Fruit fly (Drosophila melanogaster) whole organism, embryonic: ENCODE results near the gene CG8907.

Source experiments
- Atf-2 ChIP-seq: fragments of 200-800 bp; sonication (Bioruptor generic); optimal IDR thresholded peaks from 2 replicates; lab custom pipeline; 2016; ENCODE audit warnings: missing biosample characterization, missing genetic modification characterization
- CG11247 ChIP-seq: fragments of 200-800 bp; sonication (Bioruptor generic); IDR thresholded peaks from 2 replicates; pipeline ENCODE4 v1.3.6; 2022; ENCODE audit warnings: missing biosample characterization, missing genetic modification characterization
- CG12391 ChIP-seq: fragments of 200-800 bp; sonication (Bioruptor generic); optimal IDR thresholded peaks from 3 replicates; lab custom pipeline; 2018; ENCODE audit warnings: missing biosample characterization, mild to moderate bottlenecking, missing genetic modification characterization, moderate library complexity
- CG13123 ChIP-seq: fragments of 200-800 bp; sonication (Bioruptor generic); optimal IDR thresholded peaks from 2 replicates; lab custom pipeline; 2016; ENCODE audit warnings: missing biosample characterization, missing genetic modification characterization
- CG13624 ChIP-seq: fragments of 200-800 bp; sonication (Bioruptor generic); optimal IDR thresholded peaks from 2 replicates; lab custom pipeline; 2016; ENCODE audit warnings: missing biosample characterization, missing genetic modification characterization
- CG14014 ChIP-seq: fragments of 200-800 bp; sonication (Bioruptor generic); IDR thresholded peaks from 2 replicates; pipeline ENCODE4 v1.3.6; 2022; ENCODE audit warnings: missing biosample characterization, missing genetic modification characterization
- CG1602 ChIP-seq: fragments of 200-800 bp; sonication (Bioruptor generic); optimal IDR thresholded peaks from 3 replicates; lab custom pipeline; 2016; ENCODE audit warnings: missing biosample characterization, missing genetic modification characterization
- CG17829 ChIP-seq: fragments of 200-800 bp; optimal IDR thresholded peaks from 2 replicates; lab custom pipeline; 2019; ENCODE audit warnings: missing biosample characterization, mild to moderate bottlenecking, missing genetic modification characterization, moderate library complexity
- CG17912 ChIP-seq: fragments of 200-800 bp; sonication (Bioruptor generic); optimal IDR thresholded peaks from 2 replicates; lab custom pipeline; 2018; ENCODE audit warnings: missing biosample characterization, mild to moderate bottlenecking, missing genetic modification characterization
- CG2199 ChIP-seq: fragments of 200-800 bp; sonication (Bioruptor generic); IDR thresholded peaks from 3 replicates; pipeline ENCODE4 v1.3.6; 2022; ENCODE audit warnings: missing biosample characterization, missing genetic modification characterization
- CG30020 ChIP-seq: fragments of 200-800 bp; optimal IDR thresholded peaks from 2 replicates; lab custom pipeline; 2019; ENCODE audit warnings: missing biosample characterization, mild to moderate bottlenecking, missing genetic modification characterization, moderate library complexity
- CG31365 ChIP-seq: fragments of 200-800 bp; sonication (Bioruptor generic); optimal IDR thresholded peaks from 2 replicates; lab custom pipeline; 2018; ENCODE audit warnings: missing biosample characterization, mild to moderate bottlenecking, missing genetic modification characterization
- CG32772 ChIP-seq: fragments of 200-800 bp; sonication (Bioruptor generic); IDR thresholded peaks from 2 replicates; pipeline ENCODE4 v1.3.6; 2022; ENCODE audit warnings: missing biosample characterization, missing genetic modification characterization
- CG33557 ChIP-seq: fragments of 200-800 bp; sonication (Bioruptor generic); optimal IDR thresholded peaks from 2 replicates; lab custom pipeline; 2019; ENCODE audit warnings: missing biosample characterization, mild to moderate bottlenecking, missing genetic modification characterization, moderate library complexity
- CG3847 ChIP-seq: fragments of 200-800 bp; sonication (Bioruptor generic); IDR thresholded peaks from 2 replicates; pipeline ENCODE4 v1.3.6; 2022; ENCODE audit warnings: missing biosample characterization, missing genetic modification characterization
- CG4707 ChIP-seq: fragments of 200-800 bp; sonication (Bioruptor generic); optimal IDR thresholded peaks from 2 replicates; lab custom pipeline; 2018; ENCODE audit warnings: missing biosample characterization, mild to moderate bottlenecking, missing genetic modification characterization, moderate library complexity
- CG6854 ChIP-seq: fragments of 200-800 bp; sonication (Bioruptor generic); optimal IDR thresholded peaks from 3 replicates; lab custom pipeline; 2017; ENCODE audit warnings: missing biosample characterization, mild to moderate bottlenecking, missing genetic modification characterization
- CG7839 ChIP-seq: fragments of 200-800 bp; sonication (Bioruptor generic); optimal IDR thresholded peaks from 3 replicates; lab custom pipeline; 2018; ENCODE audit warnings: missing biosample characterization, mild to moderate bottlenecking, missing genetic modification characterization, moderate library complexity
- CG7928 ChIP-seq: fragments of 200-800 bp; sonication (Bioruptor generic); optimal IDR thresholded peaks from 2 replicates; lab custom pipeline; 2017; ENCODE audit warnings: missing biosample characterization, mild to moderate bottlenecking, missing genetic modification characterization
- CG8359 ChIP-seq: fragments of 200-800 bp; sonication (Bioruptor generic); optimal IDR thresholded peaks from 2 replicates; lab custom pipeline; 2017; ENCODE audit warnings: missing biosample characterization, mild to moderate bottlenecking, missing genetic modification characterization, borderline replicate concordance
- CG8924 ChIP-seq: fragments of 200-800 bp; optimal IDR thresholded peaks from 3 replicates; lab custom pipeline; 2019; ENCODE audit warnings: missing biosample characterization, mild to moderate bottlenecking, missing genetic modification characterization, moderate library complexity
- CG8944 ChIP-seq: fragments of 200-800 bp; sonication (Bioruptor generic); optimal IDR thresholded peaks from 3 replicates; lab custom pipeline; 2016; ENCODE audit warnings: missing biosample characterization, missing genetic modification characterization
- CG9437 ChIP-seq: fragments of 200-800 bp; sonication (Bioruptor generic); optimal IDR thresholded peaks from 2 replicates; lab custom pipeline; 2018; ENCODE audit warnings: missing biosample characterization, mild to moderate bottlenecking, missing genetic modification characterization
- Chrac-16 ChIP-seq: fragments of 200-800 bp; sonication (Bioruptor generic); optimal IDR thresholded peaks from 3 replicates; lab custom pipeline; 2016; ENCODE audit warnings: missing biosample characterization, missing genetic modification characterization
- Eip74EF ChIP-seq, 2 experiments: fragments of 200-800 bp in 1 of 2; fragments of >200 bp in 1 of 2; sonication (Bioruptor generic) in 1 of 2; optimal IDR thresholded peaks; 2 replicates each; lab custom pipeline; 2017 to 2019; ENCODE audit warnings: missing biosample characterization in 2 of 2, missing genetic modification characterization in 2 of 2, mild to moderate bottlenecking in 1 of 2, moderate library complexity in 1 of 2
- Ets65A ChIP-seq: fragments of 200-800 bp; sonication (Bioruptor generic); peaks from one replicate; lab custom pipeline; 2016; ENCODE audit warnings: missing biosample characterization, missing genetic modification characterization
- Jarid2 ChIP-seq: fragments of 200-800 bp; sonication (Bioruptor generic); optimal IDR thresholded peaks from 3 replicates; lab custom pipeline; 2017; ENCODE audit warnings: mild to moderate bottlenecking, missing biosample characterization, missing genetic modification reagents, missing genetic modification characterization
- Kr ChIP-seq: fragments of 200-800 bp; sonication (Bioruptor generic); optimal IDR thresholded peaks from 2 replicates; lab custom pipeline; 2017; ENCODE audit warnings: missing biosample characterization, mild to moderate bottlenecking, missing genetic modification characterization
- Mes4 ChIP-seq: fragments of 200-800 bp; sonication (Bioruptor generic); optimal IDR thresholded peaks from 2 replicates; lab custom pipeline; 2016; ENCODE audit warnings: missing biosample characterization, missing genetic modification characterization
- Myb ChIP-seq: fragments of 200-800 bp; sonication (Bioruptor generic); optimal IDR thresholded peaks from 2 replicates; lab custom pipeline; 2016; ENCODE audit warnings: missing biosample characterization, missing genetic modification characterization
- NC2α ChIP-seq: fragments of 200-800 bp; sonication (Bioruptor generic); optimal IDR thresholded peaks from 2 replicates; lab custom pipeline; 2016; ENCODE audit warnings: missing biosample characterization, missing genetic modification characterization
- Nf-YA ChIP-seq: fragments of 200-800 bp; sonication (Bioruptor generic); IDR thresholded peaks from 2 replicates; pipeline ENCODE4 v1.3.6; 2022; ENCODE audit warnings: missing biosample characterization, missing genetic modification characterization
- Sox100B ChIP-seq: fragments of 200-800 bp; sonication (Bioruptor generic); optimal IDR thresholded peaks from 3 replicates; lab custom pipeline; 2018; ENCODE audit warnings: missing biosample characterization, mild to moderate bottlenecking, missing genetic modification characterization
- YL-1 ChIP-seq: fragments of 200-800 bp; sonication (Bioruptor generic); optimal IDR thresholded peaks from 3 replicates; lab custom pipeline; 2017; ENCODE audit warnings: missing biosample characterization, mild to moderate bottlenecking, missing genetic modification characterization
- ato ChIP-seq: fragments of 200-800 bp; sonication (Bioruptor generic); IDR thresholded peaks from 2 replicates; pipeline ENCODE4 v1.3.6; 2022; ENCODE audit warnings: missing biosample characterization, missing genetic modification characterization; ENCODE audit not compliant: partially characterized antibody
- bcd ChIP-seq: fragments of 200-800 bp; sonication (Bioruptor generic); optimal IDR thresholded peaks from 2 replicates; lab custom pipeline; 2017; ENCODE audit warnings: missing biosample characterization, mild to moderate bottlenecking, missing genetic modification characterization
- chn ChIP-seq: fragments of 200-800 bp; sonication (Bioruptor generic); optimal IDR thresholded peaks from 2 replicates; lab custom pipeline; 2016; ENCODE audit warnings: missing biosample characterization, missing genetic modification characterization
- corto ChIP-seq: fragments of 200-800 bp; sonication (Bioruptor generic); optimal IDR thresholded peaks from 2 replicates; lab custom pipeline; 2016; ENCODE audit warnings: missing biosample characterization, mild to moderate bottlenecking, missing genetic modification characterization, moderate library complexity
- emc ChIP-seq: fragments of 200-800 bp; sonication (Bioruptor generic); optimal IDR thresholded peaks from 2 replicates; lab custom pipeline; 2016; ENCODE audit warnings: missing biosample characterization, missing genetic modification characterization
- ems ChIP-seq: fragments of 200-800 bp; sonication (Bioruptor generic); optimal IDR thresholded peaks from 3 replicates; lab custom pipeline; 2016; ENCODE audit warnings: missing biosample characterization, missing genetic modification characterization
- esg ChIP-seq: fragments of 200-800 bp; sonication (Bioruptor generic); conservative IDR thresholded peaks from 2 replicates; pipeline ENCODE4 v1.3.6; 2022; ENCODE audit warnings: missing biosample characterization, missing genetic modification characterization
- fd102C ChIP-seq: fragments of 200-800 bp; sonication (Bioruptor generic); optimal IDR thresholded peaks from 2 replicates; lab custom pipeline; 2018; ENCODE audit warnings: missing biosample characterization, mild to moderate bottlenecking, missing genetic modification characterization, moderate library complexity
- ftz-f1 ChIP-seq: fragments of 200-800 bp; sonication (Bioruptor generic); optimal IDR thresholded peaks from 2 replicates; lab custom pipeline; 2016; ENCODE audit warnings: missing biosample characterization, missing genetic modification characterization
- gcm ChIP-seq: fragments of 200-800 bp; sonication (Bioruptor generic); optimal IDR thresholded peaks from 2 replicates; lab custom pipeline; 2019; ENCODE audit warnings: missing biosample characterization, mild to moderate bottlenecking, missing genetic modification characterization, moderate library complexity
- kni ChIP-seq: fragments of 200-800 bp; sonication (Bioruptor generic); optimal IDR thresholded peaks from 3 replicates; lab custom pipeline; 2017; ENCODE audit warnings: mild to moderate bottlenecking, missing biosample characterization, missing genetic modification reagents, missing genetic modification characterization
- lilli ChIP-seq: fragments of 200-800 bp; sonication (Bioruptor generic); optimal IDR thresholded peaks from 3 replicates; lab custom pipeline; 2016; ENCODE audit warnings: missing biosample characterization, missing genetic modification characterization
- oc ChIP-seq: fragments of 200-800 bp; sonication (Bioruptor generic); optimal IDR thresholded peaks from 2 replicates; lab custom pipeline; 2018; ENCODE audit warnings: missing biosample characterization, mild to moderate bottlenecking, missing genetic modification characterization, moderate library complexity
- onecut ChIP-seq: fragments of 200-800 bp; sonication (Bioruptor generic); IDR thresholded peaks from 2 replicates; pipeline ENCODE4 v1.3.6; 2022; ENCODE audit warnings: missing biosample characterization, missing genetic modification characterization
- slp2 ChIP-seq: fragments of 200-800 bp; sonication (Bioruptor generic); optimal IDR thresholded peaks from 2 replicates; lab custom pipeline; 2016; ENCODE audit warnings: missing biosample characterization, missing genetic modification characterization
- twi ChIP-seq: fragments of 200-800 bp; optimal IDR thresholded peaks from 2 replicates; lab custom pipeline; 2019; ENCODE audit warnings: missing biosample characterization, mild to moderate bottlenecking, missing genetic modification characterization, moderate library complexity

The CG8907 gene

dm6 chr3R:17059100-17059810, 51.2 kb downstream of the CG8907 start (continued):
- TF ChIP-seq gcm (GFP tag; lab: Kevin White, UChicago) (no peak), CG33557 (no peak), corto (GFP tag; lab: Kevin White, UChicago) (no peak), lilli (GFP tag; lab: Kevin White, UChicago) (no peak), CG8944 (GFP tag; lab: Kevin White, UChicago) (peak; percentile 28), CG2199 (GFP tag; lab: Robert Waterston, UW) (0 out of 3 replicates have a peak, but pooled peaks have one; percentile 15), Atf-2 (no peak), CG17829 (tag; lab: Kevin White, UChicago) (no peak), Sox100B (GFP tag; lab: Kevin White, UChicago) (no peak), twi (tag; lab: Kevin White, UChicago) (no peak), CG7839 (tag; lab: Kevin White, UChicago) (peak; percentile 10), CG7928 (no peak), kni (GFP tag; lab: Kevin White, UChicago) (no peak), oc (tag; lab: Kevin White, UChicago) (no peak), CG6854 (GFP tag; lab: Kevin White, UChicago) (no peak), Mes4 (GFP tag; lab: Kevin White, UChicago) (no peak), ems (GFP tag; lab: Kevin White, UChicago) (no peak), chn (GFP tag; lab: Kevin White, UChicago) (no peak), emc (GFP tag; lab: Kevin White, UChicago) (no peak), CG8924 (tag; lab: Kevin White, UChicago) (no peak), CG32772 (GFP tag; lab: Robert Waterston, UW) (0 out of 2 replicates have a peak, but pooled peaks have one; percentile 18), CG13624 (GFP tag; lab: Kevin White, UChicago) (no peak), CG14014 (no peak), CG13123 (GFP tag; lab: Kevin White, UChicago) (no peak), CG31365 (no peak), Kr (GFP tag; lab: Kevin White, UChicago) (no peak), slp2 (GFP tag; lab: Kevin White, UChicago) (no peak), Myb (GFP tag; lab: Kevin White, UChicago) (no peak), Nf-YA (GFP tag; lab: Robert Waterston, UW) (no peak), CG1602 (GFP tag; lab: Kevin White, UChicago) (no peak), ato (GFP tag; lab: Robert Waterston, UW) (no peak), CG8359 (GFP tag; lab: Kevin White, UChicago) (no peak), CG11247 (GFP tag; lab: Robert Waterston, UW) (no peak), onecut (GFP tag; lab: Robert Waterston, UW) (no peak), YL-1 (GFP tag; lab: Kevin White, UChicago) (no peak), esg (GFP tag; lab: Robert Waterston, UW) (no peak), bcd (GFP tag; lab: Kevin White, UChicago) (peak; percentile 25), CG17912 (no peak), Chrac-16 (no peak), CG4707 (no peak), Eip74EF (GFP tag; optimal IDR thresholded peaks at IDR 0.05; lab: Kevin White, UChicago) (no peak), CG30020 (tag; lab: Kevin White, UChicago) (no peak), CG12391 (tag; lab: Kevin White, UChicago) (no peak), CG9437 (peak; percentile 13), Jarid2 (peak; percentile 5), Ets65A (GFP tag; lab: Kevin White, UChicago) (peak; percentile 49), NC2α (no peak), CG3847 (GFP tag; lab: Robert Waterston, UW) (no peak; the same call in 1 of the 2 replicates), ftz-f1 (GFP tag; lab: Kevin White, UChicago) (no peak), fd102C (no peak)
